Worm (Caenorhabditis elegans) whole organism, L3 larva: ENCODE measurements around the gene K09F6.3.

Source experiments
- R02D3.7 ChIP-seq: fragments of 150-350 bp; optimal IDR thresholded peaks from 2 replicates; lab custom pipeline; 2014; ENCODE audit warnings: missing biosample characterization, missing genetic modification characterization
- ZK546.5 ChIP-seq: sonication (generic microtip); optimal IDR thresholded peaks from 2 replicates; lab custom pipeline; 2017; ENCODE audit warnings: missing biosample characterization, missing genetic modification characterization
- ceh-28 ChIP-seq: fragments of 150-350 bp; optimal IDR thresholded peaks from 2 replicates; lab custom pipeline; 2014; ENCODE audit warnings: missing biosample characterization, missing genetic modification reagents, missing genetic modification characterization
- elt-3 ChIP-seq, 3 experiments: fragments of 150-350 bp in 1 of 3; sonication (generic microtip) in 2 of 3; optimal IDR thresholded peaks; 2 replicates in 2 of 3; 4 replicates in 1 of 3; lab custom pipeline; 2014 to 2017; ENCODE audit warnings: missing biosample characterization in 3 of 3, missing genetic modification characterization in 3 of 3
- fkh-10 ChIP-seq: sonication (generic microtip); optimal IDR thresholded peaks from 2 replicates; lab custom pipeline; 2017; ENCODE audit warnings: missing biosample characterization, missing genetic modification reagents, missing genetic modification characterization
- fkh-2 ChIP-seq: fragments of 150-350 bp; optimal IDR thresholded peaks from 2 replicates; lab custom pipeline; 2014; ENCODE audit warnings: missing biosample characterization, missing genetic modification reagents, missing genetic modification characterization
- fos-1 ChIP-seq: fragments of 150-350 bp; optimal IDR thresholded peaks from 2 replicates; lab custom pipeline; 2014; ENCODE audit warnings: missing biosample characterization, missing genetic modification characterization
- lin-39 ChIP-seq: fragments of 150-350 bp; optimal IDR thresholded peaks from 2 replicates; lab custom pipeline; 2018; ENCODE audit warnings: missing biosample characterization, missing genetic modification reagents, missing genetic modification characterization
- mdl-1 ChIP-seq: fragments of 150-350 bp; optimal IDR thresholded peaks from 2 replicates; lab custom pipeline; 2014; ENCODE audit warnings: missing biosample characterization, missing genetic modification characterization
- nhr-28 ChIP-seq: fragments of 150-350 bp; optimal IDR thresholded peaks from 2 replicates; lab custom pipeline; 2014; ENCODE audit warnings: missing biosample characterization, missing genetic modification characterization
- nhr-76 ChIP-seq: fragments of 150-350 bp; sonication (generic microtip); optimal IDR thresholded peaks from 5 replicates; lab custom pipeline; 2014; ENCODE audit warnings: missing biosample characterization, missing genetic modification characterization
- snpc-4 ChIP-seq: fragments of 150-350 bp; optimal IDR thresholded peaks from 2 replicates; lab custom pipeline; 2014; ENCODE audit warnings: missing biosample characterization, missing genetic modification characterization
- tbx-2 ChIP-seq: sonication (generic microtip); optimal IDR thresholded peaks from 2 replicates; lab custom pipeline; 2016; ENCODE audit warnings: mild to moderate bottlenecking, missing genetic modification characterization, missing compliant biosample characterization

DNA sequence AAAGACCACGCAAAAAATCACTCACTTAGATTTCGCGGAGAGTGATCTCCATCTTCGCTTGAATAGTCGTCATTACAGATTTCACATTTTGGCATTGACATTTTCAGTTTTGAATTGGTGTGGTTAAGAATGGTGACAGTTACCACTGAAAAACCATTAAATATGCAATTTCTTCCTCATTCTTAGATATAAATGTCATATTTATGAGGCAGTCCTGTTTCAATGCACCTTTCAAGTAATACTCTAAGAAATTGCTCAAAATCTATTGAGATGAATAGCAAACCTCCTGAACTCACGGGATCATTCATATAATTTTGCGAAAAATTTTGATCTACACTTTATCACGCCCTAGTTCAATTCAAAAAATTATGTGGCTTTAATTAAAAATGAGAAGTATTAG is 37.1 kb downstream of the K09F6.3 start, which contains the start of gene K09F6.7:
- no peak for TF ChIP-seq nhr-28
- TF ChIP-seq elt-3 (tag; optimal IDR thresholded peaks at IDR 0.05; lab: Kevin White, UChicago), result no peak
- TF ChIP-seq ZK546.5 (tag; lab: Kevin White, UChicago), result no peak
- no peak for TF ChIP-seq fkh-2
- no peak for TF ChIP-seq nhr-76 (tag; lab: Kevin White, UChicago)
- no peak for TF ChIP-seq fos-1 (tag; lab: Kevin White, UChicago)
- no peak for TF ChIP-seq fkh-10 (GFP tag; lab: Kevin White, UChicago)
- TF ChIP-seq ceh-28, result no peak
- no peak for TF ChIP-seq tbx-2 (tag; lab: Kevin White, UChicago)
- TF ChIP-seq lin-39 (tag; lab: Kevin White, UChicago), result no peak
- no peak for TF ChIP-seq R02D3.7 (tag; lab: Kevin White, UChicago)
- no peak for TF ChIP-seq snpc-4
- TF ChIP-seq mdl-1 (tag; lab: Kevin White, UChicago), result no peak
